Worm (Caenorhabditis elegans): ENCODE measurements around the gene F16F9.3.

The F16F9.3 gene

DNA sequence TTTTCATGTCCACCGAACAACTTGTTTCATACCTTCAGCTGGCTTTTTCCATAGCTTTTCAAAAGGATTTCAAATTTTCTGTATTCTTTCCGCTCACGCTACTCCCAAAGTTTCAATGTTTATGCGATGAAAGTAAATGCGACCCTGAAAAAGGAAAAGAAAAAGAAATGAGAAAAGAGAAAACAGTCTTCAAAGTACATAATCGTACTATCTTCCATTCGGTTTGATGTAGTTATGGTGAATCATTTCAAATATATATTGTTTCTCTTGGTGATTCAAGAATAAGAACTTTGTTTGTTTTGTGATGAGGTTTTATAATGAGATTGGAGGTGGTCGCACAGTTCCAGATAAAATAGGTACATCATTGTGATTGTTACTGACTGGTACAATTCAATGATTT is 18.7 kb upstream of the F16F9.3 start:
- TF ChIP-seq unc-62 (GFP tag; optimal IDR thresholded peaks at IDR 0.05): no peak

DNA sequence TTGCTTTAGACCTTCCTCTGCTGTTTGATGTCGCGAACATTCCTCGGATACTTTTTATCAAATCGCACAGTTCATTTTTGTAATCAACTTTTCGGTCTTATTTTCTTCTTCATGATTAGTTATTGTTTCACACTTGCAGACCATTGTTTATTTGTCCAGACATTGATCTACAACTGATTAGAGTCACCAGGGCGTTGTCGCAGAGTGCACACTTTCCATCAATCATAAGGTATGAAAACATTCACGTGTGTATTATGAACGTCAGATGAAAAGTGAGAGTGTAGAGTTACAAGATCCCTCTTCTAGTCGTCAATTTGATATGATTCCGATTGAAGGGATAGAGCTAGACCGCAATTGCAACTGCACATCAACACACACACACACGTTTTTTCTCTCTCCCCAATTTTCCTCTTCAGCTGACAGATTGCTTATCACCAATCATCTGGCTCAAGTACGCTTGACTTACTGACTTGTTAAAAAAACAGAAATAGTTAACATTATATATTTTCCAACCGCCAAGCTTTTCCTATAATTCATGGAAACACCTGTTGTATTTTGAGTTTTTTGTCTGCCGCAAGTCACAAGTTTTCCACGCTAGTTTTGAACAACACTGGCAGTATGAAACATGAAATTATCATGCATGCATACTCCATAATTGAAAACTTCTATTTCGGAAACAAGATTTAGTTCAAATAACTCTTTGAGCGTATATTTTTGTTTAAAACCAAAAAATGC is 17.2 kb upstream of the F16F9.3 start:
- TF ChIP-seq unc-62 (GFP tag; optimal IDR thresholded peaks at IDR 0.05): no peak

DNA sequence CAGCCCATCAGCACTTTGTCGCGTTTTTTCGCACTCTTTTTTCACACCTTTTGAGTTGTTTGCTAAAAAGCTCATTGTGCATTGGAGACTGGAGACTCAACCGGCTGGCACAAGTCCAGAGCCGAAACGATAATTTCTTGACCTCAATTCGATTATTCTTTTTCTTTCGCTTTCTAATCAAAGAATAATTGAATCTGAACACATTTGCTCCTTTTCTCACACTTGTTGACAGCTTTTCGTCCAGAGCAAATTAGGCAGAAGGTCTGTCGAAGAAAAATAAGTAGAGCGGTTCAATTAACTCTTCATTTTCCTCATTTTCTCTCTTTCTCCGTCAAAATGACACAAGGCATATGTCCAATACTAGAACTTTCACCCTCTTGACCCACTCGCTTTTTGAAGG is 12.5 kb upstream of the F16F9.3 start:
- no peak for TF ChIP-seq unc-62 (GFP tag; optimal IDR thresholded peaks at IDR 0.05)

DNA sequence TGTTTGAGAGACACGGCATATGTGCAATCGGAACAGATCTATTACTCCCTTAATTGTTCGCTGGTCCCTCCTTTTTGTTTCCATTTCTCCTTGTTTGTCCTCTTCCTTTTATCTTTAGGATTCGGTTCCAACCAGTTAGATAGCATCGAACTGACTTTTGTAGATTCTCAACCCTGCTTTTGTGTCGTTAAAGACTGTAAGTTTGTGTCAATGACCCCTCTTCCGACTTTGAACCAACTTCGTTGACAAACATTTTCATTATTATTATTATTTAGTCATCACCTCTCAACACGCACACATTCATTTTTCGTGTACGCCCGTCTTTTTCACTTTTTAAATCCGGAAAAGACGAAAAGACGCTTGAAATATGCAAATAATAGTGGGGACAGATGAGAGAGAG is 11.3 kb upstream of the F16F9.3 start, which contains the start of gene F16F9.1:
F16F9.1 (plus strand) TSS at position 301 of the 400 bp plus-strand sequence.
- TF ChIP-seq unc-62 (GFP tag; optimal IDR thresholded peaks at IDR 0.05): no peak

DNA sequence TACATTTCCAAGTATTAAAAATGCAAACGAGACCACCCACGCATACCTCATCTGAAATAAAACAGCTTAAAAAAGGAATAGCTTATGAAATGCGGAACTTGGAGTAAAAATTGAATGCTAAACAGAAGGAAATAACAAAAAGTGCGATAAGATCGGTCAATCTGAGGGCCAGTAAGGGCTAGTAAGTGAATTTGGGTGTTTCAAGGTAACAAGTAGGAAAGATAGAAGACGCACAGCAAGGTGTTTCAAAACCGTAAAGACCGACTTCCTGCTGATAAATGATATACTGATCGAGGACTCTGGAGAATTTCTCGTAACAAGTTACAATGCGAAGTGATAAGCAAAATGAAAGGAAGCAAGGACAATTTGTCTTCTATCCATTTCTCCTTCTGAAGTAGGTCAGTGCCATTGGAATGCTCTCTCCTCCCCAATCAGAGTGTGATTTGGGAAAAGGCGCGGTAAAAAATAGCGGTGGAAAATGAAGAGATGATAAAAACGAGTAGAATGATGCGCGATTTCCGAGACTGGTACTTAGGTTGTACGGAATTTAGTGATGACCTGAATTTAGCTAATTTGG is 1.7 kb upstream of the F16F9.3 start, which contains the start of gene dpy-6:
dpy-6 (minus strand) TSS at position 51 of the 577 bp plus-strand sequence.
- no peak for TF ChIP-seq unc-62 (GFP tag; optimal IDR thresholded peaks at IDR 0.05)

DNA sequence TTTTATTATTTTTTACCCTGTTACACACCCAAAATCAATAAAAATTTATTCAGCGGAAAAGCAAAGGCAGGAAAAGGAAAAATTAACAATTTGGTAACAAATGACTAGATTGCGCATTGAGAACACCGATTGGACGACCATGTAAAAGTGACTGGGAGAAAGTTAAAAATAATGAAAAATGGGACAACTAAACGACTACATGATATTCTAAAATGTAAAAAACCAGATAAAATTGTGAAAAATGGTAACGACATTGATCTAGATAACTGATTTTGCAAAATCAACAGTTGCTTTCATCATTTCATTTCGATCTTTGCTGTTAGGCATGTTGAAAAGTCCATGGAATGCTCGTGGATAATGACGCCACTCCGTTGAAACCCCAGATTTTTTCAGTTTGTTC is 2.4 kb downstream of the F16F9.3 start:
- TF ChIP-seq unc-62 (GFP tag; optimal IDR thresholded peaks at IDR 0.05): no peak

DNA sequence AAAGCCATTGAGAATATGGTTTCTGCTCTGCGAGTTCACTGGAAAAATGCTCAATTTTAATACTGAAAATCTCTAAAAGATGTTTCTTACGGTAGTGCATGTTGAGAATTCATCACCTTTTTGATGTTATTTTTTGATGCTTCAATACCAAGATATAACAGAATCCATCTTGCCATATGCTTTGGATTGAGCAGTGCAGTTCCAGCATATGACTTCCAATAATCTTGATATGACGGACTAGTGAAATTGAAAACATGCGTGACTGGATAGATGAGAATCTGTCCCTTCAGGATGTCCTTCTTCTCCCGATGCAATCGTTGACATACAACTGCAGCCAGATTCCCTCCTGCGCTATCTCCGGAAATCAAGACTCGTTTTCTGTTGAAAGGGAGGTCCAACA is 3.5 kb downstream of the F16F9.3 start:
- TF ChIP-seq unc-62 (GFP tag; optimal IDR thresholded peaks at IDR 0.05): no peak

DNA sequence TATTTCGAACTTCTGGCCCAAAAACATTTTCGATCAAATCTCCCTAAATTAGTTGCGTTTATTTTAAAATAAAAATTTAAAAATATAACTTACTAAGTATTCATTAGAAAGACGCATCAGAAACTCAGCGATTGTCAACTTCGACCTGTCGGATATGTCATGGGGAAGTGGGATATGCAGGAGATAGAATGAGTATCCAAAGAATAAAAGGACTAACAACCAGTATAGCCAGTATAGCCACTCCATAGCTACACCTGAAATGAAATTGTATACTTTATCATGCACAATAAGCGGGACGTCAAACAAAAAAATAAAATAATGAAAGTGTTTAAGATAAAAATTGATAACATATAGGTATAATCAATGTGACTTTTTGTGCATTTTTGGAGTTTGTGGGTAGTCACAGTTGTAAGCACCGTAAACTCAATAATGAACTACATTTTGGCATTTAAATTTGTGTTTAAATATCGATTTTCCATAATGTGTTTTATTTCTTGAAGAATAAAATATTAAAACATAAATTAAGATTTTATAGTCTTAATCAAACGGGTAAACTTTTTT is 5.8 kb downstream of the F16F9.3 start, which contains the start of gene F16F9.4:
F16F9.4 (minus strand) TSS at position 276 of the 561 bp plus-strand sequence.
- no peak for TF ChIP-seq unc-62 (GFP tag; optimal IDR thresholded peaks at IDR 0.05)

DNA sequence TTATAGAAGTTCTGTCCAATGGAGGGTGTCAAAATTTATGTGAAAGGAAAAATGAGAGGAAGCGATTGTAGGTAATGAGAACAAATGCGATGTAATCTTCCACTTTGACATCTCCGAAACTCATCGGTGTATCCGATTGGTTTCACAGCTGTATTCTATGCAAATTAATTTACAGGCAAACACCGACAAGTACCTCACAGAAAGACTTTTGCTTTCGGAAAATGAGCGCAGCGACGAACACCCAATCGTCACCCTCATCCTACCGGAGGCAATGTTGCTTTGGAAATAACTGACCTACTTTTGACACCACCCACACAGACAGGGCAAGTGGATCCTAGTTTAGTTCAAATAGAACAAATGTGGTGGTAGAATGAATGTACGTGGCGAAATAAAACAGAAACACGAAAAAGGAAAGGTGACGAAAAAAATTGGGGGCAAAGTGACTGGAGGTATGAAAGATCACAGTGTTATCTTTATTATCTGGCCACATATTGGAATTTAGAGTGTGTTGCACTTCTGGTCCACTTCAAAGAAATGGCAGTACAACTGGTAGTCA is 6.6 kb downstream of the F16F9.3 start:
- TF ChIP-seq unc-62 (GFP tag; optimal IDR thresholded peaks at IDR 0.05): no peak

DNA sequence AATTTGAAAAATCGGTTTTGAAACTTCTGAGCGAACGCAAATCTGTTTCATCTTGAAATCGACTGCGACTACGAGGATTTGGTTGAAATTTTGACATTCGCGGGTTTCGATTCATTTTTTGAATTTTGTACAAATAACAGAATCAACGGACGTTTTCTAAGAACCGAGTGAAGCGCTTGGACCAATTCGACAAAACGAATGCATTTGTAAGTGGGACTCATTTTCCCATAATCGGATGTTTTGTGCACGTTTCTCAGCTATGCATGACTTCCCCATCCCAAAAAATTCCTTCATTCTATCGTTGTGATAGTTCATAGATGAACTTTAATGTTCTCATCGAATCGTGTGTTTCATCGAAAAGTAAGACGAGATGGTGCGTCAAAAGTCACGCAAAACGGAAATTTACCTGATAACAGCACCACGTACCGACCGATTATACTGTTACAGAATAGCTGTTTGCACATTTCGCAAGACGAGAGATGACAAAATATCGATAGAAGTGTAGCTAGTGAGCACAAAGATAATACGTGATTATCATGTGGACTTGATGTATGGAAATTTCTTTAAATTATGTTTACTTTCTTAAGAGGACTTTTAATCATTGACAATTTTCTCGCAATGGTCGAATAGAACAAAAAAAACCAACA is 12.8 kb downstream of the F16F9.3 start, which contains the start of gene mec-10:
mec-10 (minus strand) TSS at position 189 of the 647 bp plus-strand sequence.
- no peak for TF ChIP-seq unc-62 (GFP tag; optimal IDR thresholded peaks at IDR 0.05)

DNA sequence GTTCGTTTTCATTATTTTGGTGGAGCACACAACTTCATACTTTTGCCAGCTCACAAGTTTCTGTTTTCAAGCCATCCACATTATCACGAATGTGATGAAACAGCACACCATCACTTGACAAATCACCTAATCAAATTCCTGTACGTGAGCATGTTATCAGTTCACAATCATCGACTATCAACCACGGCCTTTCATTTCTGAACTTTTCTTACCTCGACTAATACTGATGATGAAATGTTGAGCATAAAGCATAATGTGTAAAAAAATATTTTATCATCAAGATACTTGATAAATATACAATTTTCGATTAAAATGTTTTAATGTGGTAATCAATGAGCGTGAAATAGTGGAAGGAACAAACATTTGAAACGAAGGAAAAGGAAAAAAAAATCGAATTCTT is 16.1 kb downstream of the F16F9.3 start:
- TF ChIP-seq unc-62 (GFP tag; optimal IDR thresholded peaks at IDR 0.05): no peak

DNA sequence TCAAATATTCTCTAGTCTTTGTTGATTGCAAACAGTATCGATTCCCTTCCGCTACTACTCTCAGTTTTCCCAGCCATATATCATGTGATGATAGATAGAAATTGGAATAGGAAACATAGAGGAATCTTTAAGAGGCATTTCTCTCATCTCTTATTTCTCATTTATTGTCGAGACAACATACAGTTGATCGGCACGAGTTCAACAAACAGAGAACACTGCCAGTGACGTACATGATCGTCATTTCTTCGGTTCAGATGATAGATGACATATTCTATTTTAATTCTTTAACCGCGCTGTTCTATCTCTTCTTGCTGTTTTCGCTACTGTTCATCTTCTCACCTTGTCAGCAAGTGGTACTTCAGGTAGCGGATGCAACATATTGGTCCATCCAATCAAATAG is 17.7 kb downstream of the F16F9.3 start:
- TF ChIP-seq unc-62 (GFP tag; optimal IDR thresholded peaks at IDR 0.05): no peak

DNA sequence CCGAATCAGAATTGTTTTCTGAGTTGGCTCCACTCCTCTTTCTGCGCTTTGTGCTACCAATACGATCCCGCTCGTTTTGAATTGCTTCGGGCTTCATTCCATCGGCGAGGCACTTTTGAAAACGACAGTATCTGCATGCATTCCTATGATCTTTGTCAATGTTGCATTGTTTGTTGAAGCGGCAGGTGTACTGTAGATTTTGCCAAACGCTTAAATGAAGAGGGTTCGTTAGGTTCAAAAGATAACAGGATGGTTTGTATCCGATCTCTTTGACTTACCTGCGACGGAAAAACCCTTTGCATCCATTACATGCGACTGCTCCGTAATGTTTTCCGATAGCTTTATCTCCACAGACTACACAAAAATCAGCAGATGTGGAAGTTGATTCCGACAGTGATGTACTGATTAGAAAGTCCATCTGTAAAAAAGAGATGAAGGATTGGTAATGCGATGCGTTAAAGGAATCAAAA is 18.4 kb downstream of the F16F9.3 start, which contains the start of gene nhr-14:
nhr-14 (minus strand) TSS at position 420 of the 470 bp plus-strand sequence.
- no peak for TF ChIP-seq unc-62 (GFP tag; optimal IDR thresholded peaks at IDR 0.05)

DNA sequence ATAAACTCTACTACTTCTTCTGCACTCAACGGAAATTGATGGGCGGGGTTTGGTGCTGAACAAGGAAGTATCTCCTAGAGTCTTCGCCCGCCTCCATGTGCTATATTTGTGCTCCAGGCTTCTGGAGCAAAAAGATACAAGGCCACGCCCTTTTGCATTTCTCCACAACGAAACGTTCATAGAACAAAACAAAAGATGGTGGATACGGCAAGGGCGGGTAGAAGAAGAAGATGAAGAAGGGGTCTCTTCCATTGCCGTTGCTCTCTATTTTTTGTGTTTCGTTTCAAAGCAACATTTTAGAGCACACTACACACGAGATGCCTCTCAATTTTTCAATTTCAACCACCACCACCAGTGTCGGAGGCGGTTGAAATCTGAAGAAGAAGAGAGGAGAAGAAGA is 18.9 kb downstream of the F16F9.3 start:
- no peak for TF ChIP-seq unc-62 (GFP tag; optimal IDR thresholded peaks at IDR 0.05)

DNA sequence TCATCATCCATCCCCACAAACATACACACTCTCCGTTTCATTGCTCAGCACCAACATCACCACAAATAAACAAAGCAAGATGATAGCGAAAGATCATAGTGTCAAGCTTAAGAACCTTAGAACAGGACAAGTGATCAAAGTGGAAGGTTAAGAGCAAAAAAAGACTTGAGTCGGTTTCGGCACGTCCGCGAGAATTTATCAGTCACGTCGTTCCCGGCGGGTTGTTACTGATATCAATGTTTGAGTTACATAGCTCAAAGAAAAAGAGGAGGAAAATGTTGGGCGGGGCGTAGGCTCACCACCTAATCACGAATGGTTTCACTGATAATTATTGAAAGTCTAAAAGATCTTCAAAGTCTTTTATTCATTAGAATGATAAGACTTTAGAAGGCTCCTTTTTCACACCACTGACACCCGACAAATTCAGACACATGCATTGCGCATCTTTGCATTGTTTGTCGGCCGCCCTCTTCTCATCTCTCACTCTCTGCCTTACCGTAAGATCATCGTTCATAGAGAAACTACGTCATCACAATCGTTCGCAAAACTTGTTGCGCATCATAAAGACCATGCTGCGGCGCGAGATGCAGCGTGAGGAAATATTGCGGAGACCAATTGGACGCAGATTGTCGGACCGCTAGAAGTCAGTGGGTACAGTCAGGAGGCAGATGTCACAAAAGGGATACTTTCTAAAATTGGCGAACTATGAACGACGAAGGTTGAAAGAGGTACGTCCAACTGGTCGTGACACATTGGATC is 19.8 kb downstream of the F16F9.3 start:
- no peak for TF ChIP-seq unc-62 (GFP tag; optimal IDR thresholded peaks at IDR 0.05)
